Worm (Caenorhabditis elegans) whole organism, L1 larva: ENCODE measurements around the gene T08D10.4.

Experiments
- C04F5.9 ChIP-seq: sonication (generic microtip); optimal IDR thresholded peaks from 2 replicates; lab custom pipeline; 2016; ENCODE audit warnings: missing genetic modification characterization, missing compliant biosample characterization
- F16B12.6 ChIP-seq: fragments of 150-350 bp; optimal IDR thresholded peaks from 2 replicates; lab custom pipeline; 2014; ENCODE audit warnings: missing biosample characterization, missing genetic modification characterization
- aha-1 ChIP-seq: fragments of 150-350 bp; optimal IDR thresholded peaks from 2 replicates; lab custom pipeline; 2014; ENCODE audit warnings: missing biosample characterization, missing genetic modification characterization
- ceh-63 ChIP-seq: fragments of 200-800 bp; sonication (Bioruptor generic); optimal IDR thresholded peaks from 2 replicates; lab custom pipeline; 2018; ENCODE audit warnings: mild to moderate bottlenecking, missing genetic modification characterization, missing compliant biosample characterization
- ceh-82 ChIP-seq, 3 experiments: fragments of 150-350 bp in 1 of 3; sonication (generic microtip) in 2 of 3; optimal IDR thresholded peaks; 2 replicates each; lab custom pipeline; 2014 to 2017; ENCODE audit warnings: missing biosample characterization in 3 of 3, missing genetic modification characterization in 3 of 3
- ceh-90 ChIP-seq: sonication (generic microtip); optimal IDR thresholded peaks from 2 replicates; lab custom pipeline; 2016; ENCODE audit warnings: missing genetic modification characterization, missing compliant biosample characterization
- ces-1 ChIP-seq: fragments of 150-350 bp; optimal IDR thresholded peaks from 2 replicates; lab custom pipeline; 2014; ENCODE audit warnings: missing biosample characterization, missing genetic modification reagents, missing genetic modification characterization
- efl-1 ChIP-seq, 4 experiments: fragments of 150-350 bp; optimal IDR thresholded peaks in 3 of 4; peaks in 1 of 4; 1 replicate in 1 of 4; 2 replicates in 3 of 4; lab custom pipeline; 2014; ENCODE audit warnings: missing biosample characterization in 2 of 4, missing genetic modification characterization in 2 of 4, missing genetic modification reagents in 2 of 4
- egl-27 ChIP-seq, 2 experiments: fragments of 150-350 bp in 1 of 2; sonication (generic microtip); optimal IDR thresholded peaks; 3 replicates each; lab custom pipeline; 2017 to 2018; ENCODE audit warnings: missing biosample characterization in 2 of 2, missing genetic modification characterization in 2 of 2, missing genetic modification reagents in 2 of 2
- elt-2 ChIP-seq: sonication (generic microtip); optimal IDR thresholded peaks from 2 replicates; lab custom pipeline; 2016; ENCODE audit warnings: missing genetic modification characterization, mild to moderate bottlenecking, inconsistent platforms, missing compliant biosample characterization, missing genetic modification reagents
- elt-3 ChIP-seq, 6 experiments: fragments of 150-350 bp in 1 of 6; sonication (generic microtip); optimal IDR thresholded peaks; 2 replicates each; lab custom pipeline; 2017 to 2018; ENCODE audit warnings: missing biosample characterization in 6 of 6, missing genetic modification characterization in 6 of 6, inconsistent platforms in 1 of 6
- ets-5 ChIP-seq: fragments of 200-800 bp; sonication (Bioruptor generic); IDR thresholded peaks from 2 replicates; pipeline ENCODE4 v1.3.6; 2022; ENCODE audit warnings: missing genetic modification characterization, missing compliant biosample characterization
- fkh-10 ChIP-seq: sonication (generic microtip); optimal IDR thresholded peaks from 2 replicates; lab custom pipeline; 2017; ENCODE audit warnings: missing biosample characterization, missing genetic modification reagents, missing genetic modification characterization
- fkh-4 ChIP-seq: sonication (generic microtip); optimal IDR thresholded peaks from 2 replicates; lab custom pipeline; 2016; ENCODE audit warnings: missing compliant biosample characterization, missing genetic modification characterization, borderline replicate concordance
- fos-1 ChIP-seq: fragments of 150-350 bp; optimal IDR thresholded peaks from 2 replicates; lab custom pipeline; 2014; ENCODE audit warnings: missing biosample characterization, missing genetic modification characterization
- grh-1 ChIP-seq: fragments of 200-800 bp; sonication (Bioruptor generic); IDR thresholded peaks from 2 replicates; pipeline ENCODE4 v1.3.6; 2022; ENCODE audit warnings: missing genetic modification reagents, missing genetic modification characterization, missing compliant biosample characterization
- hlh-4 ChIP-seq: sonication (generic microtip); optimal IDR thresholded peaks from 2 replicates; lab custom pipeline; 2016; ENCODE audit warnings: mild to moderate bottlenecking, missing genetic modification characterization, missing compliant biosample characterization
- irx-1 ChIP-seq: sonication (generic microtip); optimal IDR thresholded peaks from 2 replicates; lab custom pipeline; 2016; ENCODE audit warnings: missing genetic modification characterization, missing compliant biosample characterization
- jun-1 ChIP-seq: fragments of 150-350 bp; optimal IDR thresholded peaks from 2 replicates; lab custom pipeline; 2014; ENCODE audit warnings: missing biosample characterization, missing genetic modification reagents, missing genetic modification characterization
- lin-13 ChIP-seq: fragments of 150-350 bp; optimal IDR thresholded peaks from 2 replicates; lab custom pipeline; 2014; ENCODE audit warnings: missing biosample characterization, missing genetic modification reagents, missing genetic modification characterization
- lin-14 ChIP-seq: fragments of 200-800 bp; sonication (Bioruptor generic); optimal IDR thresholded peaks from 2 replicates; lab custom pipeline; 2018; ENCODE audit warnings: mild to moderate bottlenecking, missing genetic modification characterization, moderate library complexity, missing compliant biosample characterization
- lin-15B ChIP-seq: fragments of 150-350 bp; sonication (generic microtip); optimal IDR thresholded peaks from 3 replicates; lab custom pipeline; 2014; ENCODE audit warnings: missing biosample characterization, missing genetic modification characterization
- lin-35 ChIP-seq, 2 experiments: fragments of 150-350 bp; optimal IDR thresholded peaks; 2 replicates each; lab custom pipeline; 2014; ENCODE audit warnings: missing biosample characterization in 2 of 2, missing genetic modification characterization in 2 of 2, missing genetic modification reagents in 2 of 2
- lin-39 ChIP-seq: fragments of 150-350 bp; optimal IDR thresholded peaks from 2 replicates; lab custom pipeline; 2014; ENCODE audit warnings: missing biosample characterization, missing genetic modification reagents, missing genetic modification characterization
- lir-3 ChIP-seq: sonication (generic microtip); optimal IDR thresholded peaks from 2 replicates; lab custom pipeline; 2016; ENCODE audit warnings: mild to moderate bottlenecking, missing genetic modification characterization, moderate library complexity, missing compliant biosample characterization; ENCODE audit not compliant: poor library complexity
- mab-9 ChIP-seq: fragments of 200-800 bp; sonication (Bioruptor generic); IDR thresholded peaks from 2 replicates; pipeline ENCODE4 v1.3.6; 2022; ENCODE audit warnings: missing genetic modification reagents, missing genetic modification characterization, missing compliant biosample characterization
- mdl-1 ChIP-seq, 2 experiments: fragments of 150-350 bp; optimal IDR thresholded peaks; 2 replicates each; lab custom pipeline; 2014 to 2017; ENCODE audit warnings: missing biosample characterization in 2 of 2, missing genetic modification characterization in 2 of 2, inconsistent platforms in 1 of 2
- mep-1 ChIP-seq: fragments of 150-350 bp; optimal IDR thresholded peaks from 2 replicates; lab custom pipeline; 2014; ENCODE audit warnings: missing biosample characterization, missing genetic modification characterization
- nhr-11 ChIP-seq: fragments of 150-350 bp; optimal IDR thresholded peaks from 2 replicates; lab custom pipeline; 2014; ENCODE audit warnings: missing biosample characterization, missing genetic modification characterization
- nhr-12 ChIP-seq: sonication (generic microtip); optimal IDR thresholded peaks from 2 replicates; lab custom pipeline; 2017; ENCODE audit warnings: missing biosample characterization, missing genetic modification characterization
- nhr-19 ChIP-seq: fragments of 200-800 bp; sonication (Bioruptor generic); conservative IDR thresholded peaks from 2 replicates; pipeline ENCODE4 v1.3.6; 2022; ENCODE audit warnings: missing genetic modification characterization, missing compliant biosample characterization
- nhr-20 ChIP-seq: sonication (generic microtip); optimal IDR thresholded peaks from 2 replicates; lab custom pipeline; 2016; ENCODE audit warnings: mild to moderate bottlenecking, missing genetic modification characterization, missing compliant biosample characterization
- nhr-237 ChIP-seq: fragments of 150-350 bp; optimal IDR thresholded peaks from 2 replicates; lab custom pipeline; 2014; ENCODE audit warnings: missing biosample characterization, missing genetic modification characterization
- nhr-28 ChIP-seq: fragments of 150-350 bp; optimal IDR thresholded peaks from 2 replicates; lab custom pipeline; 2014; ENCODE audit warnings: missing biosample characterization, missing genetic modification characterization
- nhr-47 ChIP-seq: sonication (generic microtip); optimal IDR thresholded peaks from 2 replicates; lab custom pipeline; 2016; ENCODE audit warnings: mild to moderate bottlenecking, missing genetic modification characterization, moderate library complexity, missing compliant biosample characterization
- nhr-71 ChIP-seq: sonication (generic microtip); optimal IDR thresholded peaks from 2 replicates; lab custom pipeline; 2016; ENCODE audit warnings: mild to moderate bottlenecking, missing genetic modification characterization, moderate library complexity, missing compliant biosample characterization
- nhr-76 ChIP-seq: sonication (generic microtip); optimal IDR thresholded peaks from 2 replicates; lab custom pipeline; 2017; ENCODE audit warnings: missing biosample characterization, missing genetic modification characterization
- nhr-84 ChIP-seq: sonication (generic microtip); optimal IDR thresholded peaks from 2 replicates; lab custom pipeline; 2017; ENCODE audit warnings: missing biosample characterization, missing genetic modification characterization
- nhr-85 ChIP-seq: sonication (generic microtip); peaks from one replicate; lab custom pipeline; 2016; ENCODE audit warnings: missing genetic modification characterization, inconsistent platforms, missing compliant biosample characterization
- nhr-90 ChIP-seq: sonication (generic microtip); optimal IDR thresholded peaks from 2 replicates; lab custom pipeline; 2016; ENCODE audit warnings: mild to moderate bottlenecking, missing genetic modification characterization, missing compliant biosample characterization; ENCODE audit not compliant: poor library complexity
- pax-3 ChIP-seq: fragments of 200-800 bp; sonication (Bioruptor generic); optimal IDR thresholded peaks from 2 replicates; lab custom pipeline; 2018; ENCODE audit warnings: mild to moderate bottlenecking, missing genetic modification characterization, moderate library complexity, missing compliant biosample characterization
- pqm-1 ChIP-seq: sonication (generic microtip); optimal IDR thresholded peaks from 3 replicates; lab custom pipeline; 2017; ENCODE audit warnings: missing biosample characterization, missing genetic modification characterization
- rnt-1 ChIP-seq: sonication (generic microtip); optimal IDR thresholded peaks from 2 replicates; lab custom pipeline; 2016; ENCODE audit warnings: mild to moderate bottlenecking, missing genetic modification characterization, moderate library complexity, missing compliant biosample characterization
- skn-1 ChIP-seq: fragments of 150-350 bp; optimal IDR thresholded peaks from 2 replicates; lab custom pipeline; 2014; ENCODE audit warnings: missing biosample characterization, missing genetic modification characterization
- snpc-4 ChIP-seq: fragments of 150-350 bp; optimal IDR thresholded peaks from 2 replicates; lab custom pipeline; 2014; ENCODE audit warnings: missing biosample characterization, missing genetic modification characterization
- snu-23 ChIP-seq: sonication (generic microtip); optimal IDR thresholded peaks from 2 replicates; lab custom pipeline; 2016; ENCODE audit warnings: missing genetic modification characterization, missing compliant biosample characterization
- swsn-7 ChIP-seq: sonication (generic microtip); optimal IDR thresholded peaks from 2 replicates; lab custom pipeline; 2016; ENCODE audit warnings: missing genetic modification characterization, missing compliant biosample characterization
- tbx-2 ChIP-seq: sonication (generic microtip); optimal IDR thresholded peaks from 2 replicates; lab custom pipeline; 2016; ENCODE audit warnings: missing genetic modification characterization, missing compliant biosample characterization
- unc-30 ChIP-seq: sonication (generic microtip); optimal IDR thresholded peaks from 2 replicates; lab custom pipeline; 2017; ENCODE audit warnings: missing biosample characterization, missing genetic modification characterization
- unc-62 ChIP-seq: fragments of 150-350 bp; optimal IDR thresholded peaks from 2 replicates; lab custom pipeline; 2014; ENCODE audit warnings: missing biosample characterization, missing genetic modification reagents, missing genetic modification characterization
- unc-86 ChIP-seq: sonication (generic microtip); optimal IDR thresholded peaks from 2 replicates; lab custom pipeline; 2016; ENCODE audit warnings: missing genetic modification characterization, missing compliant biosample characterization
- vab-15 ChIP-seq: sonication (generic microtip); optimal IDR thresholded peaks from 2 replicates; lab custom pipeline; 2017; ENCODE audit warnings: missing genotype, mild to moderate bottlenecking, missing genetic modification characterization, missing compliant biosample characterization
- zag-1 ChIP-seq: fragments of 150-350 bp; optimal IDR thresholded peaks from 2 replicates; lab custom pipeline; 2014; ENCODE audit warnings: missing biosample characterization, missing genetic modification characterization
- ztf-4 ChIP-seq: fragments of 150-350 bp; optimal IDR thresholded peaks from 2 replicates; lab custom pipeline; 2014; ENCODE audit warnings: missing biosample characterization, missing genetic modification characterization

The T08D10.4 gene

ce11 chrX:11965163-11965562, 12.0 kb upstream of the T08D10.4 start:
- TF ChIP-seq lin-13 (GFP tag; lab: Kevin White, UChicago), result no peak
- TF ChIP-seq ceh-63 (GFP tag; lab: Kevin White, UChicago), result no peak
- TF ChIP-seq ztf-4 (tag; lab: Kevin White, UChicago), result no peak
- no peak for TF ChIP-seq vab-15 (tag; lab: Kevin White, UChicago)
- no peak for TF ChIP-seq rnt-1 (tag; lab: Kevin White, UChicago)
- TF ChIP-seq nhr-28 (tag; lab: Kevin White, UChicago), result no peak
- TF ChIP-seq egl-27 (tag; optimal IDR thresholded peaks at IDR 0.05; lab: Kevin White, UChicago), result no peak
- no peak for TF ChIP-seq lir-3 (tag; lab: Kevin White, UChicago)
- TF ChIP-seq zag-1, result no peak
- no peak for TF ChIP-seq fkh-10 (GFP tag; lab: Kevin White, UChicago)
- TF ChIP-seq unc-30 (tag; lab: Kevin White, UChicago), result no peak
- TF ChIP-seq mep-1 (tag; lab: Kevin White, UChicago), result no peak
- peak; percentile 84 for TF ChIP-seq nhr-85 (tag; lab: Kevin White, UChicago)
- peak; percentile 65; the same call in 1 of the 2 replicates for TF ChIP-seq grh-1
- no peak for TF ChIP-seq ces-1
- peak in 2 of 6 experiments; percentile 22 to 81 for TF ChIP-seq elt-3 (tag; optimal IDR thresholded peaks at IDR 0.05; lab: Kevin White, UChicago)
- TF ChIP-seq nhr-19 (GFP tag; lab: Robert Waterston, UW), result peak; percentile 10
- TF ChIP-seq skn-1 (tag; lab: Kevin White, UChicago), result no peak
- no peak for TF ChIP-seq jun-1
- no peak for TF ChIP-seq aha-1 (tag; lab: Kevin White, UChicago)
- no peak for TF ChIP-seq fkh-4 (tag; lab: Kevin White, UChicago)
- TF ChIP-seq snu-23, result peak; percentile 13
- no peak for TF ChIP-seq elt-2 (tag; lab: Kevin White, UChicago)
- no peak for TF ChIP-seq snpc-4 (tag; lab: Kevin White, UChicago)
- TF ChIP-seq hlh-4 (tag; lab: Kevin White, UChicago), result no peak
- TF ChIP-seq mdl-1 (tag; optimal IDR thresholded peaks at IDR 0.05; lab: Kevin White, UChicago), result peak in 1 of 2 experiments; percentile 1
- TF ChIP-seq nhr-47, result no peak
- TF ChIP-seq nhr-90, result no peak
- TF ChIP-seq F16B12.6 (tag; lab: Kevin White, UChicago), result no peak
- TF ChIP-seq lin-39 (tag; lab: Kevin White, UChicago), result no peak
- TF ChIP-seq nhr-20 (tag; lab: Kevin White, UChicago), result peak; percentile 64
- TF ChIP-seq pqm-1 (tag; lab: Kevin White, UChicago), result no peak
- TF ChIP-seq nhr-71 (tag; lab: Kevin White, UChicago), result peak; percentile 13
- TF ChIP-seq fos-1 (tag; lab: Kevin White, UChicago), result no peak
- no peak for TF ChIP-seq mab-9
- no peak for TF ChIP-seq irx-1
- TF ChIP-seq unc-86 (tag; lab: Kevin White, UChicago), result no peak
- TF ChIP-seq nhr-76 (tag; lab: Kevin White, UChicago), result no peak
- no peak for TF ChIP-seq C04F5.9 (tag; lab: Kevin White, UChicago)
- TF ChIP-seq nhr-84 (tag; lab: Kevin White, UChicago), result no peak
- TF ChIP-seq lin-35 (GFP tag; optimal IDR thresholded peaks at IDR 0.05; lab: Kevin White, UChicago), result peak in 1 of 2 experiments; percentile 40
- no peak for TF ChIP-seq unc-62
- no peak for TF ChIP-seq ets-5 (GFP tag; lab: Robert Waterston, UW)
- TF ChIP-seq nhr-12, result no peak
- TF ChIP-seq lin-14 (GFP tag; lab: Kevin White, UChicago), result peak; percentile 53
- no peak for TF ChIP-seq swsn-7 (tag; lab: Kevin White, UChicago)
- TF ChIP-seq nhr-11 (tag; lab: Kevin White, UChicago), result no peak
- TF ChIP-seq efl-1 (optimal IDR thresholded peaks at IDR 0.05; lab: Kevin White, UChicago), result no peak
- TF ChIP-seq efl-1 (GFP tag; optimal IDR thresholded peaks at IDR 0.05 in 1 of 2; lab: Kevin White, UChicago), result no peak
- TF ChIP-seq pax-3 (tag; lab: Kevin White, UChicago), result no peak
- TF ChIP-seq tbx-2 (tag; lab: Kevin White, UChicago), result peak; percentile 24
- no peak for TF ChIP-seq nhr-237 (tag; lab: Kevin White, UChicago)
- TF ChIP-seq lin-15B, result no peak
- no peak for TF ChIP-seq ceh-90 (tag; lab: Kevin White, UChicago)
- TF ChIP-seq ceh-82 (tag; optimal IDR thresholded peaks at IDR 0.05; lab: Kevin White, UChicago), result no peak
